Fruit fly (Drosophila melanogaster) whole organism: ENCODE data around the gene CG31549.

Source experiments
- CG8478 ChIP-seq: fragments of >200 bp; optimal IDR thresholded peaks from 2 replicates; lab custom pipeline; 2018; ENCODE audit warnings: inconsistent platforms
- Dll ChIP-seq: fragments of >200 bp; optimal IDR thresholded peaks from 2 replicates; lab custom pipeline; 2017
- EcR ChIP-seq, 2 experiments: fragments of >200 bp; optimal IDR thresholded peaks; 2 replicates each; lab custom pipeline; 2017; ENCODE audit warnings: missing biosample characterization in 2 of 2, missing genetic modification characterization in 2 of 2, missing genetic modification reagents in 2 of 2
- pan ChIP-seq: fragments of >200 bp; optimal IDR thresholded peaks from 2 replicates; lab custom pipeline; 2017
- psq ChIP-seq: fragments of >200 bp; optimal IDR thresholded peaks from 2 replicates; lab custom pipeline; 2017
- usp ChIP-seq: fragments of >200 bp; optimal IDR thresholded peaks from 2 replicates; lab custom pipeline; 2017; ENCODE audit warnings: missing biosample characterization, missing genetic modification characterization, mixed read lengths

- TF ChIP-seq pan (lab: Kevin White, UChicago), result no peak
- no peak for TF ChIP-seq usp (GFP tag; lab: Kevin White, UChicago)
- TF ChIP-seq EcR (GFP tag; optimal IDR thresholded peaks at IDR 0.05; lab: Kevin White, UChicago), result no peak
- no peak for TF ChIP-seq psq (lab: Kevin White, UChicago)
- no peak for TF ChIP-seq Dll
- TF ChIP-seq CG8478 (lab: Kevin White, UChicago), result no peak
Observed at dm6 chr3R:5670660-5671264, 38.8 kb downstream of the CG31549 start.
